Worm (Caenorhabditis elegans) whole organism, late embryonic: ENCODE data around the gene twk-24.

Experiments used
- C08G9.2 ChIP-seq: sonication (generic microtip); optimal IDR thresholded peaks from 2 replicates; lab custom pipeline; 2016; ENCODE audit warnings: mild to moderate bottlenecking, missing genetic modification characterization, moderate library complexity, missing compliant biosample characterization
- F13H6.1 ChIP-seq: sonication (generic microtip); optimal IDR thresholded peaks from 2 replicates; lab custom pipeline; 2016; ENCODE audit warnings: missing genetic modification characterization, missing compliant biosample characterization
- T23F11.4 ChIP-seq: fragments of 200-800 bp; sonication (Bioruptor generic); optimal IDR thresholded peaks from 2 replicates; lab custom pipeline; 2018; ENCODE audit warnings: mild to moderate bottlenecking, missing genetic modification characterization, missing compliant biosample characterization
- Y22D7AL.16 ChIP-seq: sonication (generic microtip); optimal IDR thresholded peaks from 2 replicates; lab custom pipeline; 2016; ENCODE audit warnings: missing genetic modification characterization, missing compliant biosample characterization
- ceh-14 ChIP-seq: sonication (generic microtip); optimal IDR thresholded peaks from 2 replicates; lab custom pipeline; 2016; ENCODE audit warnings: missing genotype, missing genetic modification characterization, missing compliant biosample characterization
- ceh-19 ChIP-seq: fragments of 200-800 bp; sonication (Bioruptor generic); optimal IDR thresholded peaks from 2 replicates; lab custom pipeline; 2018; ENCODE audit warnings: mild to moderate bottlenecking, missing genetic modification characterization, missing compliant biosample characterization
- ceh-22 ChIP-seq: sonication (generic microtip); optimal IDR thresholded peaks from 2 replicates; lab custom pipeline; 2017; ENCODE audit warnings: missing biosample characterization, missing genetic modification characterization
- ceh-30 ChIP-seq: fragments of 150-350 bp; optimal IDR thresholded peaks from 2 replicates; lab custom pipeline; 2014; ENCODE audit warnings: missing biosample characterization, missing genetic modification characterization
- ceh-31 ChIP-seq: sonication (generic microtip); optimal IDR thresholded peaks from 2 replicates; lab custom pipeline; 2016; ENCODE audit warnings: missing genetic modification characterization, missing compliant biosample characterization
- ceh-34 ChIP-seq: sonication (generic microtip); optimal IDR thresholded peaks from 2 replicates; lab custom pipeline; 2016; ENCODE audit warnings: mild to moderate bottlenecking, missing genetic modification characterization, missing compliant biosample characterization
- ceh-45 ChIP-seq: fragments of 200-800 bp; sonication (Bioruptor generic); IDR thresholded peaks from 2 replicates; pipeline ENCODE4 v1.3.6; 2022; ENCODE audit warnings: missing genetic modification reagents, missing genetic modification characterization, missing compliant biosample characterization
- ceh-48 ChIP-seq: sonication (generic microtip); optimal IDR thresholded peaks from 2 replicates; lab custom pipeline; 2016; ENCODE audit warnings: missing genetic modification characterization, inconsistent platforms, missing compliant biosample characterization
- ceh-9 ChIP-seq: sonication (generic microtip); optimal IDR thresholded peaks from 2 replicates; lab custom pipeline; 2016; ENCODE audit warnings: mild to moderate bottlenecking, missing genetic modification characterization, inconsistent platforms, missing compliant biosample characterization
- che-1 ChIP-seq: sonication (generic microtip); optimal IDR thresholded peaks from 2 replicates; lab custom pipeline; 2016; ENCODE audit warnings: mild to moderate bottlenecking, missing genetic modification characterization, missing compliant biosample characterization
- elt-4 ChIP-seq: sonication (generic microtip); optimal IDR thresholded peaks from 2 replicates; lab custom pipeline; 2016; ENCODE audit warnings: missing genetic modification characterization, missing compliant biosample characterization
- eyg-1 ChIP-seq: sonication (generic microtip); optimal IDR thresholded peaks from 2 replicates; lab custom pipeline; 2016; ENCODE audit warnings: missing genotype, missing genetic modification characterization, missing compliant biosample characterization
- fkh-10 ChIP-seq: fragments of 150-350 bp; optimal IDR thresholded peaks from 2 replicates; lab custom pipeline; 2014; ENCODE audit warnings: missing biosample characterization, missing genetic modification reagents, missing genetic modification characterization
- fkh-6 ChIP-seq: sonication (generic microtip); optimal IDR thresholded peaks from 2 replicates; lab custom pipeline; 2016; ENCODE audit warnings: missing genetic modification characterization, missing compliant biosample characterization
- hlh-15 ChIP-seq: sonication (generic microtip); optimal IDR thresholded peaks from 2 replicates; lab custom pipeline; 2016; ENCODE audit warnings: missing genetic modification characterization, missing compliant biosample characterization
- hlh-30 ChIP-seq: sonication (generic microtip); optimal IDR thresholded peaks from 2 replicates; lab custom pipeline; 2017; ENCODE audit warnings: antibody characterized with exemption, missing genetic modification characterization, missing compliant biosample characterization; ENCODE audit not compliant: insufficient read depth
- hlh-8 ChIP-seq: sonication (generic microtip); optimal IDR thresholded peaks from 2 replicates; lab custom pipeline; 2016; ENCODE audit warnings: missing genotype, missing genetic modification characterization, missing compliant biosample characterization
- lin-11 ChIP-seq: fragments of 200-800 bp; sonication (Bioruptor generic); optimal IDR thresholded peaks from 2 replicates; lab custom pipeline; 2018; ENCODE audit warnings: mild to moderate bottlenecking, missing genetic modification characterization, missing compliant biosample characterization
- madf-2 ChIP-seq: sonication (generic microtip); optimal IDR thresholded peaks from 2 replicates; lab custom pipeline; 2017; ENCODE audit warnings: missing genetic modification characterization, missing compliant biosample characterization
- mec-3 ChIP-seq: sonication (generic microtip); optimal IDR thresholded peaks from 2 replicates; lab custom pipeline; 2016; ENCODE audit warnings: borderline replicate concordance, missing genetic modification characterization, missing compliant biosample characterization
- nfya-1 ChIP-seq: sonication (generic microtip); optimal IDR thresholded peaks from 2 replicates; lab custom pipeline; 2017; ENCODE audit warnings: missing genetic modification characterization, mild to moderate bottlenecking, missing compliant biosample characterization, antibody characterized with exemption, moderate library complexity
- nhr-11 ChIP-seq: fragments of 150-350 bp; optimal IDR thresholded peaks from 2 replicates; lab custom pipeline; 2014; ENCODE audit warnings: missing biosample characterization, missing genetic modification characterization
- pag-3 ChIP-seq: sonication (generic microtip); optimal IDR thresholded peaks from 2 replicates; lab custom pipeline; 2016; ENCODE audit warnings: missing compliant biosample characterization, missing genetic modification characterization, borderline replicate concordance
- pax-1 ChIP-seq: fragments of 150-350 bp; optimal IDR thresholded peaks from 2 replicates; lab custom pipeline; 2014; ENCODE audit warnings: missing biosample characterization, missing genetic modification characterization
- pha-2 ChIP-seq: sonication (generic microtip); optimal IDR thresholded peaks from 2 replicates; lab custom pipeline; 2017; ENCODE audit warnings: mild to moderate bottlenecking, missing genetic modification characterization, missing compliant biosample characterization
- pha-4 ChIP-seq: fragments of 150-350 bp; optimal IDR thresholded peaks from 2 replicates; lab custom pipeline; 2018; ENCODE audit warnings: missing biosample characterization, missing genetic modification reagents, missing genetic modification characterization
- ref-2 ChIP-seq: sonication (generic microtip); optimal IDR thresholded peaks from 2 replicates; lab custom pipeline; 2016; ENCODE audit warnings: missing genetic modification characterization, missing compliant biosample characterization
- rnt-1 ChIP-seq: sonication (generic microtip); optimal IDR thresholded peaks from 2 replicates; lab custom pipeline; 2016; ENCODE audit warnings: missing genetic modification characterization, missing compliant biosample characterization
- syd-9 ChIP-seq: sonication (generic microtip); optimal IDR thresholded peaks from 2 replicates; lab custom pipeline; 2016; ENCODE audit warnings: mild to moderate bottlenecking, missing genetic modification characterization, moderate library complexity, missing compliant biosample characterization
- unc-42 ChIP-seq: sonication (generic microtip); optimal IDR thresholded peaks from 2 replicates; lab custom pipeline; 2016; ENCODE audit warnings: missing genotype, missing genetic modification characterization, missing compliant biosample characterization
- unc-55 ChIP-seq: sonication (generic microtip); optimal IDR thresholded peaks from 2 replicates; lab custom pipeline; 2017; ENCODE audit warnings: missing biosample characterization, missing genetic modification reagents, missing genetic modification characterization
- unc-86 ChIP-seq: sonication (generic microtip); optimal IDR thresholded peaks from 2 replicates; lab custom pipeline; 2016; ENCODE audit warnings: missing genetic modification characterization, missing compliant biosample characterization
- zip-5 ChIP-seq: sonication (generic microtip); optimal IDR thresholded peaks from 2 replicates; lab custom pipeline; 2016; ENCODE audit warnings: missing genetic modification characterization, missing compliant biosample characterization
- ztf-16 ChIP-seq: sonication (generic microtip); optimal IDR thresholded peaks from 2 replicates; lab custom pipeline; 2017; ENCODE audit warnings: missing genetic modification characterization, missing compliant biosample characterization

The twk-24 gene

DNA sequence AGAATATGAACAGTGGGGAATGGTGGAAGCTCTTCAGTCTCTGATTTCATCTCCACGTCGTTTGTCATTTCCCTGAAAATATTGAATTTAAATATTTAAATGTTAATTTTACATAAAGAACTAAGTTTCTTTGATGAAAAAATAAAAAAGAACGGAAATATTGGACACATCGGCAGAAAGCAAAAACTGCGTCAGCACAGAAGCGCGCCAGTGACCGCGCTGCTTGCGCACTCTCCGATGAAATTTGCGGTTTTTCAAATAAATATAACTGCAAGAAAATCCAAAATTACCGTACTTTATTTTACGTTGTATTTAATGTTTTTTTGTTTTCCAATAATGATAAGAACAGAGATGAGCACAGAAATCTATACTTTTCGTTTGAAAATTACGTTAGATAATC, 22.5 kb upstream of the twk-24 start, which contains the start of the genes srpa-68 and srh-16 (continued):
- TF ChIP-seq hlh-8 (tag; lab: Kevin White, UChicago) (no peak), ceh-48 (tag; lab: Kevin White, UChicago) (peak; percentile 62), unc-42 (tag; lab: Kevin White, UChicago) (peak; percentile 44), mec-3 (tag; lab: Kevin White, UChicago) (no peak), unc-86 (tag; lab: Kevin White, UChicago) (peak; percentile 63), che-1 (peak; percentile 53), ceh-45 (GFP tag; lab: Robert Waterston, UW) (peak; percentile 59; the same call in 1 of the 2 replicates), pag-3 (no peak), ceh-14 (tag; lab: Kevin White, UChicago) (peak; percentile 57), C08G9.2 (tag; lab: Kevin White, UChicago) (peak; percentile 33), rnt-1 (tag; lab: Kevin White, UChicago) (peak; percentile 79), eyg-1 (peak; percentile 29), ztf-16 (tag; lab: Kevin White, UChicago) (peak; percentile 28), Y22D7AL.16 (peak; percentile 33), ceh-30 (tag; lab: Kevin White, UChicago) (peak; percentile 72), hlh-30 (tag; lab: Kevin White, UChicago) (no peak), madf-2 (peak; percentile 38), fkh-6 (tag; lab: Kevin White, UChicago) (peak; percentile 60)
- TF ChIP-seq, all 69 proteins: peak for 38

DNA sequence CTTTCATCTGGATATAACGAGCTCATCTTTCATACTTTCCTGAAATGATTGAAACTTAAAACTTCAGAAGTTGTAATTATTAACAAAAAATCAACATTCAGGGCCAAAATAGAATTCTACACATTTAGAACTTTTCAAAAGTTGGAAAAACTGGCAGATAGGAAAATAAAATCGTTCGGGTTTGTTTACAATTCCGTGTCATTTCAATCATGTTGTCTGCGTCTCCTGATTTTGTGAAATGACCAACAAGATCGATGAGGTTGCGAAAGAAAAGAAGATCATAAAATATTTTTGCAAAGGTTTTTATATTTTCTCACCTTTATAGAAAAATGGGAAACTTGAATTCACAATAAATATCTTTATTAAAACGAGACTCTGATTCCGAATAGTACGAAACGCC, 19.5 kb upstream of the twk-24 start, which contains the start of gene rskd-1:
TSS of gene rskd-1 (minus strand) at position 39 of the 400 bp plus-strand sequence.
- TF ChIP-seq elt-4, result no peak
- peak; percentile 51 for TF ChIP-seq unc-55

DNA sequence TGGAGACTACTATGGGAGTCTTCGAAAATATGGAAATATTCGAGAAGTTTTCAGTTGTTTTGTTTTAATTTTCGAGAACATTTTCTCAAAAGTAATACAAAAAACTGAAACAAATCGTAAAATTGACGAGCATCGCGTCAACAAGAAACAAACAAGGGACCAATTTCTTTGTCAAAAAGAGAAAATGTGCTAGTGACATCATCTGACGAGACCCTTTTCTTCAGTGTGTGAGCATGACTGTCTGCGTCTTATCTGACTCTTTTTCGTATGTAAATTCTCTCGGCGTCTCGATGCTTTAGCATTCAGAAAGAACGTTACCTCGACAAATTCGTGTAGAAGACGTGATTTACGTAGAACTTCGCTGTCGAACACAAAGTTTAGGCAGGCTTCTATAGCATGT, 18.5 kb upstream of the twk-24 start:
- no peak for TF ChIP-seq nhr-11 (tag; lab: Kevin White, UChicago)
- no peak for TF ChIP-seq lin-11 (tag; lab: Kevin White, UChicago)
- no peak for TF ChIP-seq fkh-6 (tag; lab: Kevin White, UChicago)
- TF ChIP-seq nfya-1 (tag; lab: Kevin White, UChicago), result no peak
- no peak for TF ChIP-seq ztf-16 (tag; lab: Kevin White, UChicago)
- TF ChIP-seq eyg-1, result no peak
- TF ChIP-seq F13H6.1 (tag; lab: Kevin White, UChicago), result no peak
- TF ChIP-seq pha-4 (tag; lab: Kevin White, UChicago), result no peak
- no peak for TF ChIP-seq che-1
- no peak for TF ChIP-seq ceh-19 (GFP tag; lab: Kevin White, UChicago)
- no peak for TF ChIP-seq C08G9.2 (tag; lab: Kevin White, UChicago)
- TF ChIP-seq hlh-15, result no peak
- no peak for TF ChIP-seq pha-2 (tag; lab: Kevin White, UChicago)
- no peak for TF ChIP-seq ceh-22

DNA sequence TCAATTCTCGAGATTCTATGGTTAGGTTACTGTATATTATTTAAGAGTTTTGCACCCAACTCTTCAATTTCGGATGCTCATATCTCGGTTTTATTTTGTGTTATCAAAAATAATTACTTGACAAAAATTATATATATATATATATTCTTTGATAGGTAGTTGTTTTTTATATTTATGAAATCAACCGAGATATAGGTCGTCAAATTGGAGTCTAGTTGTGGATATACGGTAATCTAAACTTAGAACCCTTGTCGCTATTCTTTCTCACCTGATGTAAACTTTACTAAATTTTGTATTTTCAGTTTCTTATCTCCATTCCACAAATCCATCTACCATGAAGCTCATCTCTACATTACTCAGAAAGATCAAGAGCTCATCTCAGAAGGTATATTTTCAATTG, 14.1 kb upstream of the twk-24 start, which contains the start of gene F55C5.10:
TSS of gene F55C5.10 (plus strand) at position 301 of the 400 bp plus-strand sequence.
- no peak for TF ChIP-seq pax-1 (tag; lab: Kevin White, UChicago)
- TF ChIP-seq ceh-48 (tag; lab: Kevin White, UChicago), result no peak
- no peak for TF ChIP-seq pag-3
- TF ChIP-seq T23F11.4 (GFP tag; lab: Kevin White, UChicago), result no peak
- no peak for TF ChIP-seq ceh-34
- no peak for TF ChIP-seq C08G9.2 (tag; lab: Kevin White, UChicago)
- TF ChIP-seq syd-9, result no peak
- TF ChIP-seq ceh-14 (tag; lab: Kevin White, UChicago), result no peak
- TF ChIP-seq ceh-31 (tag; lab: Kevin White, UChicago), result no peak
- no peak for TF ChIP-seq zip-5 (tag; lab: Kevin White, UChicago)
- TF ChIP-seq ceh-9, result no peak
- TF ChIP-seq fkh-10 (GFP tag; lab: Kevin White, UChicago), result no peak
- no peak for TF ChIP-seq unc-55
- TF ChIP-seq ref-2 (tag; lab: Kevin White, UChicago), result no peak
- TF ChIP-seq F13H6.1 (tag; lab: Kevin White, UChicago), result no peak
